Worm (Caenorhabditis elegans): ENCODE results near the gene sre-56.
A peak's percentile ranks its signal among the peaks of the same experiment; 100 is the strongest.

- TF ChIP-seq ama-1 (optimal IDR thresholded peaks at IDR 0.05) (no peak), ahr-1 (tag; optimal IDR thresholded peaks at IDR 0.05) (no peak), rnt-1 (tag; optimal IDR thresholded peaks at IDR 0.05) (peak; percentile 7), ceh-24 (tag; optimal IDR thresholded peaks at IDR 0.05) (no peak), dve-1 (tag; optimal IDR thresholded peaks at IDR 0.05) (no peak), hlh-8 (tag; optimal IDR thresholded peaks at IDR 0.05) (no peak), nhr-11 (tag; optimal IDR thresholded peaks at IDR 0.05) (no peak), hlh-30 (tag; optimal IDR thresholded peaks at IDR 0.05; ENCODE audit: insufficient read depth) (peak; percentile 85), fkh-10 (GFP tag; optimal IDR thresholded peaks at IDR 0.05) (no peak), gmeb-2 (tag; optimal IDR thresholded peaks at IDR 0.05) (no peak), ceh-30 (tag; optimal IDR thresholded peaks at IDR 0.05) (no peak), ceh-18 (tag; optimal IDR thresholded peaks at IDR 0.05) (peak; percentile 2), nfya-1 (tag; optimal IDR thresholded peaks at IDR 0.05) (peak; percentile 100)
Measured at ce11 chrII:12339152-12339551, 14.9 kb downstream of the sre-56 start.

Measured in whole organism, late embryonic.